Fruit fly (Drosophila melanogaster) Kc167 (cell line): Measurements from ENCODE around the gene CG17839.

ENCODE experiments used
- Sin3A ChIP-seq: fragments of >200 bp; optimal IDR thresholded peaks from 2 replicates; lab custom pipeline; 2018; ENCODE audit warnings: missing external identifiers
- h ChIP-seq: fragments of >200 bp; optimal IDR thresholded peaks from 3 replicates; lab custom pipeline; 2018; ENCODE audit warnings: missing external identifiers
- insv ChIP-seq: fragments of >200 bp; optimal IDR thresholded peaks from 3 replicates; lab custom pipeline; 2018; ENCODE audit warnings: missing external identifiers
- psq ChIP-seq: fragments of >200 bp; optimal IDR thresholded peaks from 2 replicates; lab custom pipeline; 2017; ENCODE audit warnings: missing external identifiers
- ttk ChIP-seq: sonication (Bioruptor generic); optimal IDR thresholded peaks from 2 replicates; lab custom pipeline; 2017; ENCODE audit warnings: missing external identifiers

DNA sequence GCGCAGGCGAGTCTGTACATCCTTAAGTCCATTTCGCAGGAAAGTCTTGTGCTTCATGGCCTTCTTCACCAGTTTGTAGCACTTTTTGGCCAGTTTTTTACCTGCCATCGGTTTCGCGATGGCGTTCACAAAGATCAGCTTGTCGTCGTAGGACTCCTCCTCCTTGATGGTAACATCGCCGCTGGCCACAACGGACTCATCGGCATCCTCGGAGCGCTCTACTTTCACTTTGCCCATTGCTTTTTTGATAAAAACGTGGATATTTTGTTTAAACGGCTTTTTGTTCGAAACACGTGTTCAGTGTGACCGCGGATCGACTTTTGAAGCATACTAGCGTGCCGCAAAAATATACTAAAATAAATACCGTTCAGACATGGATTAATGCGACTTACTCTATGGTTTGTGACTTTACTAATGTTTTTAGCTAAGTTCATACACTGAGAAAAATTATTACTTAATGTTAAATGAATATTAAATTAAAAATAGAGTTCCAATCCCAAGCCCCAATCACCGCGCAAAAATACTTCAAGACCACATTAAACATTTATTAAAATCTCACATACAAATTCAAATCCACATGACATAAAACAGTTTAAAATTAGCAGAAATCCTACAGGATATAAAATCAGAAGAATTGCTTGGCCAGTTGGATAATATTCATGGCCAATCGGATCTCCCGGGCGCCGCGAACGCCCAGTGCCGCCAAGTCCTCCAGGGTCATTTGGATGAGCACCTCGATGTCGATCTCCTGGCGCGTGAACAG lies 2.9 kb upstream of the CG17839 start, which contains the start of gene NHP2:
- no peak for TF ChIP-seq psq (lab: Kevin White, UChicago)
- TF ChIP-seq insv (lab: Kevin White, UChicago): no peak
- TF ChIP-seq Sin3A (lab: Kevin White, UChicago): no peak
- TF ChIP-seq h (lab: Kevin White, UChicago): no peak
- no peak for TF ChIP-seq ttk (lab: Kevin White, UChicago)
